Worm (Caenorhabditis elegans) whole organism, L2 larva: ENCODE measurements around the gene Y42A5A.5.

Experiments used
- alr-1 ChIP-seq: fragments of 150-350 bp; optimal IDR thresholded peaks from 2 replicates; lab custom pipeline; 2014; ENCODE audit warnings: missing biosample characterization, missing genetic modification characterization
- elt-3 ChIP-seq: sonication (generic microtip); optimal IDR thresholded peaks from 2 replicates; lab custom pipeline; 2017; ENCODE audit warnings: missing biosample characterization, missing genetic modification characterization
- fos-1 ChIP-seq: fragments of 150-350 bp; optimal IDR thresholded peaks from 2 replicates; lab custom pipeline; 2014; ENCODE audit warnings: missing biosample characterization, missing genetic modification characterization
- mab-5 ChIP-seq: fragments of 150-350 bp; optimal IDR thresholded peaks from 2 replicates; lab custom pipeline; 2014; ENCODE audit warnings: missing biosample characterization, missing genetic modification characterization
- mbf-1 ChIP-seq: sonication (generic microtip); optimal IDR thresholded peaks from 2 replicates; lab custom pipeline; 2017; ENCODE audit warnings: missing biosample characterization, missing genetic modification characterization
- nhr-23 ChIP-seq: fragments of 150-350 bp; optimal IDR thresholded peaks from 2 replicates; lab custom pipeline; 2014; ENCODE audit warnings: missing biosample characterization, missing genetic modification reagents, missing genetic modification characterization
- nhr-237 ChIP-seq: fragments of 150-350 bp; optimal IDR thresholded peaks from 2 replicates; lab custom pipeline; 2014; ENCODE audit warnings: missing biosample characterization, missing genetic modification characterization
- peb-1 ChIP-seq: fragments of 150-350 bp; optimal IDR thresholded peaks from 2 replicates; lab custom pipeline; 2014; ENCODE audit warnings: missing biosample characterization, missing genetic modification characterization
- snpc-4 ChIP-seq: fragments of 150-350 bp; optimal IDR thresholded peaks from 2 replicates; lab custom pipeline; 2014; ENCODE audit warnings: missing biosample characterization, missing genetic modification characterization
- unc-62 ChIP-seq: fragments of 150-350 bp; optimal IDR thresholded peaks from 2 replicates; lab custom pipeline; 2014; ENCODE audit warnings: missing biosample characterization, missing genetic modification reagents, missing genetic modification characterization
- zag-1 ChIP-seq: fragments of 150-350 bp; optimal IDR thresholded peaks from 2 replicates; lab custom pipeline; 2014; ENCODE audit warnings: missing biosample characterization, missing genetic modification characterization
- ztf-11 ChIP-seq: sonication (generic microtip); optimal IDR thresholded peaks from 2 replicates; lab custom pipeline; 2017; ENCODE audit warnings: missing biosample characterization, missing genetic modification characterization
- ztf-4 ChIP-seq: fragments of 150-350 bp; optimal IDR thresholded peaks from 2 replicates; lab custom pipeline; 2014; ENCODE audit warnings: missing biosample characterization, missing genetic modification characterization

DNA sequence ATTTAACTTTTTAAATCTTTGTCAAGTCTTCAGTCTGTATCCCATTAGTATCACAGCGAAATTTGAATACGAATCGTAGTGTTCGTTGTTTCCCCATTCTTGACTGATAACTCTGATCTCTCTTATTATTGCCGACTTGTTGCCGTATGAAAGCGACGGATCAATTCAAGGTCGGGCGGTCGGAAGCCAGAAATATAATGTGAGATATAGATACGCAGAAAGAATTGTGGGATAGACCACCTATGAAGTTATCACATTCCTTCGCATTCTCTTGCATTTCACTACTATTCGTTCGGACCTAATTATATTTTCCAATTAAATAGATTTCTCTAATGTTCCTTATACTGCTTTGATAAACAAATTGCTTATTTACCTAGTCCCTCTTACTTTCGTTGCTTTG, 39.4 kb upstream of the Y42A5A.5 start:
- TF ChIP-seq mab-5 (tag; lab: Kevin White, UChicago) (no peak), elt-3 (no peak), snpc-4 (tag; lab: Kevin White, UChicago) (no peak), zag-1 (tag; lab: Kevin White, UChicago) (no peak), peb-1 (tag; lab: Kevin White, UChicago) (no peak), nhr-237 (no peak), nhr-23 (tag; lab: Kevin White, UChicago) (no peak), unc-62 (GFP tag; lab: Kevin White, UChicago) (no peak), mbf-1 (no peak), ztf-4 (tag; lab: Kevin White, UChicago) (no peak), ztf-11 (tag; lab: Kevin White, UChicago) (no peak), alr-1 (no peak), fos-1 (tag; lab: Kevin White, UChicago) (no peak)
